Worm (Caenorhabditis elegans): ENCODE data around the gene B0280.17.
"Not testable (repeated sequence)": the region's sequence is repeated elsewhere in the genome, so short reads cannot be mapped to it uniquely, and the experiment has no call there.

The B0280.17 gene

DNA sequence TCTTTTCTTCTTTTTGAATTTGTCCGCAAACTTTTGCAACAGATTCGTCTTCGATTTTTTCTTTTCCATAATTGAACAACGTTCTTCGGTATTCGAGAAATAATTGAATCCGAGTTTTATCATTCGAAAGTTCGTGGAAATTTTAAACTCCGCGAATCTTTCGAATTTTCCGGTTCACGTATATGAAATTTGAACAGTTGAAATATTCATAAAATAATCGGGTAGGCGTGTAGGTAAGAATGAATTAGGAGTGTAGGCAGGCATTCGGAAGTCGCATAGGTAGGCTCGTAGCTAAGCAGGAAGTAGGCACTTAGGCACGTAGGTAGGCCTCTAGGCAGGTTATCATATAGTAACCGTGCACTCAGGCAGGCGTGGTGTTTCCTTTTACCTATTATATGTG is 2.3 kb upstream of the B0280.17 start, which contains the start of gene B0280.11:
Gene B0280.11, minus strand, starts transcription at position 101 of the 400 bp plus-strand sequence.
- no peak for TF ChIP-seq lin-39 (tag; optimal IDR thresholded peaks at IDR 0.05)
- TF ChIP-seq efl-1 (optimal IDR thresholded peaks at IDR 0.05) = no peak
- peak in 1 of 2 experiments; percentile 39 for TF ChIP-seq efl-1 (GFP tag; optimal IDR thresholded peaks at IDR 0.05 in 1 of 2)

DNA sequence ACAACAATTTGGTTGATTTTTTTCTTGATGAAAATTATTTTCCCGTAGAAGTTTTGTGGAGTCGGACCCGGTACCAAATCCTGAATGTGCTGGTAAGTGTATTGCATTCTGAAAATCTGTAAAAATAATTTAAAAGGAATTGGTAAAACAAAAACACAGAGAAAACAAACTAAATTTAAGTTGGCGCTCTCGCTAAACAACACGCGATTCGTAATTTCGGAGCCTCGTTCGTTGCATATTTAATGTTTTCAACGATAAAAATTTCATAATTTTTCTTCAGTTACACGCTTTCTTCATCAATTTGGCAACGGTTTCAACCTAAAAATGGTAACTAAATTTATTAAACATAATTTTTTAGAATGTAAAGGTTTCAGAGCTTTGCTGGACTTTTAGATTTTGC is 2.4 kb downstream of the B0280.17 start, which contains the start of the genes pot-1 and ggtb-1:
Gene pot-1, minus strand, starts transcription at position 120 of the 400 bp plus-strand sequence.
Gene ggtb-1, plus strand, starts transcription at position 208 of the 400 bp plus-strand sequence.
- TF ChIP-seq blmp-1 (tag; optimal IDR thresholded peaks at IDR 0.05) (peak; percentile 19), tbx-2 (tag; optimal IDR thresholded peaks at IDR 0.05) (peak; percentile 9), pqm-1 (tag; optimal IDR thresholded peaks at IDR 0.05) (no peak), lin-35 (GFP tag; optimal IDR thresholded peaks at IDR 0.05) (peak; percentile 18 to 74), nhr-28 (tag; optimal IDR thresholded peaks at IDR 0.05) (no peak), skn-1 (tag; optimal IDR thresholded peaks at IDR 0.05) (peak; percentile 21), ceh-82 (tag; optimal IDR thresholded peaks at IDR 0.05) (peak in 1 of 3 experiments; percentile 4), mep-1 (tag; optimal IDR thresholded peaks at IDR 0.05) (no peak), efl-1 (optimal IDR thresholded peaks at IDR 0.05) (peak; percentile 2 to 67), efl-1 (GFP tag; optimal IDR thresholded peaks at IDR 0.05 in 1 of 2) (peak; percentile 75 to 97), snu-23 (GFP tag; optimal IDR thresholded peaks at IDR 0.05) (peak; percentile 34), lin-14 (GFP tag; optimal IDR thresholded peaks at IDR 0.05) (no peak), dpl-1 (GFP tag; optimal IDR thresholded peaks at IDR 0.05) (peak; percentile 58 to 79 (median 66)), lsy-2 (tag; optimal IDR thresholded peaks at IDR 0.05) (peak in 1 of 2 experiments; percentile 62)

- TF ChIP-seq dpl-1 (GFP tag; optimal IDR thresholded peaks at IDR 0.05); nhr-77 (tag; optimal IDR thresholded peaks at IDR 0.05); efl-3 (GFP tag; optimal IDR thresholded peaks at IDR 0.05): not testable (repeated sequence)
These were observed 7.3 kb downstream of the B0280.17 start, which contains the start of gene viro-2 for ce11 chrIII:7128601-7129000. TSS of gene viro-2 (plus strand) at chrIII:7128901.

- TF ChIP-seq nhr-85 (tag) = no peak
- no peak for TF ChIP-seq grh-1 (GFP tag; IDR thresholded peaks at IDR 0.05)
- no peak for TF ChIP-seq mef-2 (tag; optimal IDR thresholded peaks at IDR 0.05)
- no peak for TF ChIP-seq rnt-1 (tag; optimal IDR thresholded peaks at IDR 0.05)
- no peak for TF ChIP-seq pqm-1 (tag; optimal IDR thresholded peaks at IDR 0.05)
These were observed 11.6 kb downstream of the B0280.17 start, which contains the start of gene B0280.2 for ce11 chrIII:7124364-7124763. TSS of gene B0280.2 (plus strand) at chrIII:7124664.

DNA sequence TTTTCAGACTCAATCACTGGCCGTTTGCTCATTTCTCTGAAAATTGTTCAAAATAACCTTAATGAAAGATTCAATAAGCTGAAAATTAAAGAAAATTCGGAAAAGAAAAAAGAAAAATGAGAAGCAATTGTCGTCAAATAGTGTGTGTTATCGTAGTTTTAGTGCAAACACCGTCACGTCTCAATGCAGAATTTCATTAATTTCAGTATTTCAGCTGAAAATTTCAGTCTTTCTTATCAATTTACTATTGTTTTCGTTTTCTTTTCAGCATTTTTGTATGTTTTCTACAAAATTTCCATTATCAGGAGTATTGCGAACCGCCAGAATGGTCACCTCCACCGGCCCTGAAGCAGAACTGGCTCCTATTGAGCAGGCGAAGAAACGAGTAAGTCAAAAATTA is 13.1 kb downstream of the B0280.17 start, which contains the start of the genes B0280.9 and rpia-1:
Gene B0280.9, minus strand, starts transcription at position 36 of the 400 bp plus-strand sequence.
Gene rpia-1, plus strand, starts transcription at position 269 of the 400 bp plus-strand sequence.
- TF ChIP-seq isw-1 (GFP tag; IDR thresholded peaks at IDR 0.05) = no peak
- no peak for TF ChIP-seq unc-86 (tag; optimal IDR thresholded peaks at IDR 0.05)
- TF ChIP-seq fkh-8 (tag; optimal IDR thresholded peaks at IDR 0.05) = no peak
- no peak for TF ChIP-seq nhr-90 (tag; optimal IDR thresholded peaks at IDR 0.05; ENCODE audit: poor library complexity)
- no peak for TF ChIP-seq sptf-1 (tag; optimal IDR thresholded peaks at IDR 0.05)
- no peak for TF ChIP-seq ztf-4 (tag; optimal IDR thresholded peaks at IDR 0.05)
- no peak for TF ChIP-seq dsc-1 (tag; optimal IDR thresholded peaks at IDR 0.05)
- no peak for TF ChIP-seq nhr-20 (tag; optimal IDR thresholded peaks at IDR 0.05)
- no peak for TF ChIP-seq nhr-84 (tag; optimal IDR thresholded peaks at IDR 0.05)
- TF ChIP-seq ama-1 (optimal IDR thresholded peaks at IDR 0.05) = no peak
- TF ChIP-seq dpl-1 (GFP tag; optimal IDR thresholded peaks at IDR 0.05) = peak in 2 of 3 experiments; percentile 32 to 48
- no peak for TF ChIP-seq ces-1 (GFP tag; optimal IDR thresholded peaks at IDR 0.05)
- no peak for TF ChIP-seq nhr-12 (tag; optimal IDR thresholded peaks at IDR 0.05)
- TF ChIP-seq mab-9 (GFP tag; IDR thresholded peaks at IDR 0.05) = no peak
- TF ChIP-seq ceh-8 (GFP tag; optimal IDR thresholded peaks at IDR 0.05) = no peak
- TF ChIP-seq lsy-2 (tag; optimal IDR thresholded peaks at IDR 0.05) = peak; percentile 90 to 97
- no peak for TF ChIP-seq irx-1 (tag; optimal IDR thresholded peaks at IDR 0.05)
- no peak for TF ChIP-seq unc-98 (GFP tag; IDR thresholded peaks at IDR 0.05)
- no peak for TF ChIP-seq unc-62 (GFP tag; optimal IDR thresholded peaks at IDR 0.05)
- TF ChIP-seq nhr-11 (tag; optimal IDR thresholded peaks at IDR 0.05) = no peak
- TF ChIP-seq xbp-1 (tag; optimal IDR thresholded peaks at IDR 0.05) = no peak
- no peak for TF ChIP-seq sox-4 (tag; optimal IDR thresholded peaks at IDR 0.05)
- TF ChIP-seq lin-14 (GFP tag; optimal IDR thresholded peaks at IDR 0.05) = peak; percentile 37
- peak; percentile 10 for TF ChIP-seq rnt-1 (tag; optimal IDR thresholded peaks at IDR 0.05)
- no peak for TF ChIP-seq lin-15B (tag; optimal IDR thresholded peaks at IDR 0.05)
- peak; percentile 1 for TF ChIP-seq blmp-1 (tag; optimal IDR thresholded peaks at IDR 0.05)
- TF ChIP-seq mdl-1 (tag; optimal IDR thresholded peaks at IDR 0.05) = no peak
- TF ChIP-seq efl-1 (optimal IDR thresholded peaks at IDR 0.05) = peak; percentile 36 to 62
- peak; percentile 52 to 89 for TF ChIP-seq efl-1 (GFP tag; optimal IDR thresholded peaks at IDR 0.05 in 1 of 2)
- TF ChIP-seq pag-3 (tag; optimal IDR thresholded peaks at IDR 0.05; ENCODE audit: borderline replicate concordance, insufficient read depth) = no peak
